Fruit fly (Drosophila melanogaster): Measurements from ENCODE around the gene obst-F.

Gene obst-F

DNA sequence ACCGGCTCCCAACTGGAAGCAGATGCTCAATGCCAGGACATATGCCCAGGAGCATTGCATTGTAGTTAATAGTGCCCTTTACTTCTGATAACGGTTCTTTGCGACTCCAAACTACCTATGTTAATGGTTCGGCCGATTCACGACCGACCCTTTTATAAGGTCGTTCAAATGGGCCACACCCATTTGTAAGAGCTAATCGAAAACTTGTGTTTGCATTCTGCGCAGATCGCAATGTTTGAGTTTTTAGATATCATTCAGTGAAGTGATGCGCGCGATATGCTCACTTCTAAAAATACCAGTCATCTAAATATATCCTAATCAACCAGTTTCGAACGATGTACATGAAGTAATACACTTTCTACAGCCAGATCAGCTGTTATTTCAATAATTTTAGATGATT is at the start of gene obst-F:
Gene obst-F, minus strand, starts transcription at position 101 of the 400 bp plus-strand sequence.
- TF ChIP-seq CG8478 (optimal IDR thresholded peaks at IDR 0.05), result no peak
- no peak for TF ChIP-seq CTCF (optimal IDR thresholded peaks at IDR 0.05)

DNA sequence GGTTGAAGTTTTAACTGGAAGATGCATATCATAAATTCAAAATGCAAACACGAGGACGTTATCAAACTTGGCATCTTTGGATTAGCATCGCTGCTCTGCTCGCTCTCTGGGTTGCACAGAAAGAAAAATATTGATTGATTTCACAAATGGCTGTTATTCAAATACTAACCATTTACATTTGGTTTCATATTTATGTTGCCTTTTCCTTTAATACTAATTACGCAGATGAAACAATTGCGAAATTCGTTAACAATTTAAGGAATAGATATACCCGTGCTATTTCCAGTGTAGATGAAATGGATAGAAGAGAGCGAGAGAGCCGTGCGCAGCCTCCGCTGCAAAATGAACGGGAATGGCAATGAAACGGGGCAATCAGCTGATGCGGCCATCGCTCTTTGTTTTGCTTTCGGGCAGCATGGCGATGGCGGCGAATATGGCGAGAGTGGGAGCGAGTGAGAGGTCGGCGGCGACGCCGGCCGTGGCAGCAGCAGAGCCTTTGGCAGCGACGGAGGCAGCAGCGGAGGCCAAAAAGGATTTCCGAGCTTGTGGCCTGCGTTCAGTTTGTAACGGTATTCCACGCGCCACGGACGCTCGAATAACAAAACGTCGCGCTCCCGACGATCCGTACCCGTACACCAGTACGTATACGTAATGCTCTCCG is 46.2 kb upstream of the obst-F start, which contains the start of gene rdgC:
Gene rdgC, plus strand, starts transcription at position 568 of the 661 bp plus-strand sequence.
- TF ChIP-seq CTCF (optimal IDR thresholded peaks at IDR 0.05) (no peak), CG8478 (optimal IDR thresholded peaks at IDR 0.05) (no peak)

DNA sequence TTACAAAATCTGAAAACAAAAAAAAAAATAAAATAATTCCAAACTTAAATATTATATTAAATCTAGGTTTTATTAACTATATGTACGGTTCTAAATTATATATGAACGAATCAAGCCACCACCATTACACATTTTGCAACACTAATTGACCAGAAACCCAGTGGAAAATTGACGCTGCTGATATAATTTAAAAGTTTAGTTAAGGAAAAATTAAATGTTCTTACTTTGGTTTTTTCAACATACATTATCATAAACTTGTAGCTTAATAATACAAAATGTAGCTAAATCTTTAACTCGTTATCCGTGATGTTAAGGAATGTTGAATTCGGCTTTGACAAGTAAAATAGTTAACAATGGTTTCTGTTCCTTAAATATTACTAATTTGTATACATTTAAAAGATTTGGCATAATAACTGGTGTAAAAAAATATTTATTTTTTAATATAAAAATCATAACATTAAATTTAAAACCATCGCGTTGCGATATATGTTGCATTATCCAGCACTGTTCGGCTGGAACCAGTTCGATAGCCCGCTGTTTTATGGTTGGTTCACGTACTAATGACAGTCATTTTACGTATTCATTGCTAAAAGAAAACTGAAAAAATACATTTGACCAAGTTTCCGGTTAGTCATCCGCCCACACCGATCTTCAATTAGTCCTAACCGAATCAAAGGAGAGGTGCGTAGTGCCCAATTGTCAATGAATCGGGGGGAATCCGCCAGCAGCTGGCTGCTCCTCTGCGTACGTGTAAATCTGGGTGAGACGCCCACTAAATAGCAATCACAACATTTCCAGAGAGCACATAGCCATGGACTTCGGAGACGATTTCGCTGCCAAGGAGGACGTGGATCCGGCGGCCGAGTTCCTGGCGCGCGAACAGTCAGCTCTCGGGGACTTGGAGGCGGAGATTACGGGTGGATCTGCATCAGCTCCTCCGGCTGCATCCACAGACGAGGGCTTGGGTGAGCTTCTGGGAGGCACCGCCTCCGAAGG is 40.8 kb upstream of the obst-F start:
- TF ChIP-seq CTCF (optimal IDR thresholded peaks at IDR 0.05) (no peak), CG8478 (optimal IDR thresholded peaks at IDR 0.05) (no peak)

- TF ChIP-seq CTCF (optimal IDR thresholded peaks at IDR 0.05) (no peak), CG8478 (optimal IDR thresholded peaks at IDR 0.05) (no peak)
Measured at dm6 chr3L:20241163-20241970, 39.9 kb upstream of the obst-F start, which contains the start of the genes CG6951 and CG17233. Gene CG6951, plus strand, starts transcription at chr3L:20241267. Gene CG17233, minus strand, starts transcription at chr3L:20241903.

- TF ChIP-seq CG8478 (optimal IDR thresholded peaks at IDR 0.05) (no peak), CTCF (optimal IDR thresholded peaks at IDR 0.05) (no peak)
Measured at dm6 chr3L:20240753-20241152, 39.3 kb upstream of the obst-F start, which contains the start of gene Clc. Gene Clc, plus strand, starts transcription at chr3L:20241053.

- no peak for TF ChIP-seq CTCF (optimal IDR thresholded peaks at IDR 0.05)
- no peak for TF ChIP-seq CG8478 (optimal IDR thresholded peaks at IDR 0.05)
Measured at dm6 chr3L:20237167-20237566, 35.7 kb upstream of the obst-F start.

dm6 chr3L:20231369-20231768 is 29.9 kb upstream of the obst-F start, which contains the start of gene CG13813:
Gene CG13813, plus strand, starts transcription at chr3L:20231669.
- TF ChIP-seq CG8478 (optimal IDR thresholded peaks at IDR 0.05) (no peak), CTCF (optimal IDR thresholded peaks at IDR 0.05) (no peak)

DNA sequence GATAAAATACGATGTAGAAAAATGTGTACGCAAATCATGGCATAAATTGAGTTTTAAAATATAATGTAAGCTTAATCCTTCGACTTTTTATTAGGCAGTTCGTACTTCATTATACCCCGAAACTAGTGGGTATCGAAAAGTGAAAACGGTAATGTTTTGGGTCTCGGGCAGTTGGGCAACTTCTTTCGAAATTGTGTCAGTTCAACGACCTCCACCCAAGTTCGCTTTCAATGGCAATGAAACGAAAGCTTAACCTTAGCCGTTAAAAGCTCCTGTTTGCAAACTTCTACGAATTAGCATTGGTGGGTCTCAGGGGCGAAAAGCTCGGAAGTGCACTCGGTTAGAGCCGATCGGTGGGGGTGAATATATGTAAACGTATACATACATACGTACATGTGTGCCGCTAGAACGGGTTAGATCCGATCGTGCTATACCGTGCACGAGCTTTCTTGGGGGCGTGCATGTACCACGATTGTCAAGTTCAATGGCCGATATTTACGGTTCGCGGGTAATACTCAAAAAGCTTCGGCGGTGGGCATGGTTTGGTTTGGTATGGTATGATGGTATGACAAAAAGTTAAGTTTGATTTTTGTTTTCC is 28.8 kb upstream of the obst-F start:
- TF ChIP-seq CTCF (optimal IDR thresholded peaks at IDR 0.05), result no peak
- no peak for TF ChIP-seq CG8478 (optimal IDR thresholded peaks at IDR 0.05)

dm6 chr3L:20226153-20226552 is 24.7 kb upstream of the obst-F start:
- TF ChIP-seq CG8478 (optimal IDR thresholded peaks at IDR 0.05) (no peak), CTCF (optimal IDR thresholded peaks at IDR 0.05) (no peak)

DNA sequence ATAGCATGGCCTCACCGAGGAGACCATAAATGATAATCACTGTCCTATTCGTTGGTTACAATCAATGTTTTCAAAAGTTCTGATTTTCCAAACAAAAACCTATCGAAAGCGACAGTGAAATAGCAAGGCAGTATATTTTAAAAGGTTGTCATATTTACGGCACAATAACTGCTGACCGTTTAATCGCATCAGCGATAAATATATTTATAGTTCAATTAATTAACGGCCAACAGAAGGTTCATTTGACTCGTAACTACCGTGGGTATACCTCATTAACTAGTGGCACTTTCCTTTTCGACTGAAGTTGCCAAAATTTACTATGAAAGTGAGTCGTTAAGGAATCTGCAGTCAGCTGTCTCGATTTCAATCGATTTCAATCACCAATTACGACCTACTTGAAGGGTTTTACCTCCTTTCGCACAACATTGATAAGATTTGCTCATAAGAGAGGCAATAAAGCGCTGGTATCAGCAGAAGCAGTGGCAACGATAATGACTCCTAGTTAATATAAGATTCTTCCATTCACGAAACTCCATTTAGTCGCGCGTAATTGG is 22.0 kb upstream of the obst-F start, which contains the start of gene CG17147:
Gene CG17147, plus strand, starts transcription at position 535 of the 554 bp plus-strand sequence.
- TF ChIP-seq CG8478 (optimal IDR thresholded peaks at IDR 0.05), result no peak

dm6 chr3L:20222617-20223016 is 21.2 kb upstream of the obst-F start:
- TF ChIP-seq CTCF (optimal IDR thresholded peaks at IDR 0.05), result no peak
- TF ChIP-seq CG8478 (optimal IDR thresholded peaks at IDR 0.05), result no peak

dm6 chr3L:20221412-20221864 is 20.0 kb upstream of the obst-F start, which contains the start of gene CG17145:
Gene CG17145, plus strand, starts transcription at chr3L:20221814.
- TF ChIP-seq CTCF (optimal IDR thresholded peaks at IDR 0.05) (no peak), CG8478 (optimal IDR thresholded peaks at IDR 0.05) (no peak)

DNA sequence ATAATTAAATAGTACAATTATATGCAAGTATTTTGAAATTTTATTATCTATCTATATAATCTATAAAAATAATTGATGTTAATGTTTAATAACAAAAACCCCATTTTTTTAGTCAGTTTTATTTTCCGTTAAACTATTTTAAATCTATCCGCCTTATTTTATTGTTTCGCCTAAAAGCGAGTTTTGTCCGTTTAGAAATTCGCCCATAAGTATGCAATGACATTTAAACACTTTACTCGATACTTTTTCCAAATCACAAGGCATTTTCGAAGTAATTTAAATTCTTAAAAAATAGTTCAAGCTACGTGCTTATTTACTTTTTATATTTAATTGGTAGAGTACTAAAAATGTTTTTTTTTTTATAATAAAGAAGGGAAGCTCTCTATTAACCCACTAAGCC is 19.5 kb upstream of the obst-F start:
- no peak for TF ChIP-seq CTCF (optimal IDR thresholded peaks at IDR 0.05)
- TF ChIP-seq CG8478 (optimal IDR thresholded peaks at IDR 0.05), result no peak

DNA sequence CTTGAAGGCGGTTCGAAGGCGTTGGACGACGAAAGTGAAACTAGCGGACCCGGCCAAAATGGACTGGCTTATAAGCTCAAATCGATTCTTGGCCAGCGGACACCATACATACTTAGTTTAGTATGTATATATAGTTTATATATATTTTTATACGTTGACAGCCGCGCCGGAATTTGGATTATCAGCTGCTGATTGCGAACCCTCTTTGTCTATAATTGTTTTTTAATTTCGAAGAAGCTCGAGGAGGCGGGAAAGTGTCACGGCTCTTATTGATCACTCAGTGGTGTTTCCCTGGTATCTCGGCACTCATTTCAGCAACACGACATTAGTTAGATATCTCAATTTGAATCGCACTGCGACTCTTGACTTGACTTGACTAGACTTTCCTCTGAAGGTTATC is 18.9 kb upstream of the obst-F start, which contains the start of gene CG6933:
Gene CG6933, minus strand, starts transcription at position 47 of the 400 bp plus-strand sequence.
- no peak for TF ChIP-seq CTCF (optimal IDR thresholded peaks at IDR 0.05)
- no peak for TF ChIP-seq CG8478 (optimal IDR thresholded peaks at IDR 0.05)

Data from S2 (cell line).